Fruit fly (Drosophila melanogaster) whole organism, prepupa: Measurements from ENCODE around the gene CG43084.

Source experiments
- Blimp-1 ChIP-seq: fragments of 200-800 bp; sonication (Bioruptor generic); optimal IDR thresholded peaks from 3 replicates; lab custom pipeline; 2017; ENCODE audit warnings: missing biosample characterization, missing genetic modification characterization, mild to moderate bottlenecking, moderate library complexity, missing genetic modification reagents
- CG15336 ChIP-seq: fragments of 200-800 bp; sonication (Bioruptor generic); IDR thresholded peaks from 2 replicates; pipeline ENCODE4 v1.3.6; 2022; ENCODE audit warnings: missing biosample characterization, missing genetic modification characterization
- CG34406 ChIP-seq: fragments of 200-800 bp; sonication (Bioruptor generic); optimal IDR thresholded peaks from 3 replicates; lab custom pipeline; 2016; ENCODE audit warnings: missing biosample characterization, missing genetic modification characterization
- Smox ChIP-seq: fragments of 200-800 bp; sonication (Bioruptor generic); optimal IDR thresholded peaks from 3 replicates; lab custom pipeline; 2016; ENCODE audit warnings: missing biosample characterization, missing genetic modification characterization
- cyc ChIP-seq: fragments of 200-800 bp; sonication (Bioruptor generic); optimal IDR thresholded peaks from 3 replicates; lab custom pipeline; 2016; ENCODE audit warnings: missing biosample characterization, missing genetic modification characterization

DNA sequence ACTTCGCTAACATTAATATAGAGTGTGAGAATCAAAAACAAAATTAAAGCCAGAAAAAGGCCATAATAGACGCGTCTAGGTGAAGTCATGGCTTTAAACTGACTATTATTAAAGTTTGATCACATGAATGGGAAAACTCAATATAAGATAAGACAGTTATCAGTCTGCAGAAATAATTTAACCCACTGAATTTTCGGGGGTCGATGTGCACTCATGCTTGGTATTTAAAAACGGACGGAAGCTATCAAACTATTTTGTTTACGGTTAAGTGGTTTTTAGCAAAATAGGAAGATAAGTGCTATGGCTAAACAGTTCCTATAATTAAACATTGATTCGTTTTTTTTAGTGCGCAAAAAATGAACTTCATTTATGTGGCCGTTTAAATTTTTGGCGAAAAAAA lies 41.3 kb downstream of the CG43084 start, which contains the start of gene CG34451:
- TF ChIP-seq Smox (no peak), CG15336 (no peak), CG34406 (GFP tag; lab: Kevin White, UChicago) (no peak), cyc (no peak), Blimp-1 (no peak)
